Worm (Caenorhabditis elegans) whole organism, mixed stage, embryonic: ENCODE data around the gene K07F5.15.
A peak's percentile ranks its signal among the peaks of the same experiment; 100 is the strongest.
"Not testable (repeated sequence)": the region's sequence is repeated elsewhere in the genome, so short reads cannot be mapped to it uniquely, and the experiment has no call there.

Experiments used
- M03D4.4 ChIP-seq: sonication (generic microtip); optimal IDR thresholded peaks from 2 replicates; lab custom pipeline; 2017; ENCODE audit warnings: mild to moderate bottlenecking, missing genetic modification characterization, missing compliant biosample characterization
- blmp-1 ChIP-seq: fragments of 150-350 bp; optimal IDR thresholded peaks from 2 replicates; lab custom pipeline; 2014; ENCODE audit warnings: missing biosample characterization, missing genetic modification characterization
- ceh-39 ChIP-seq: fragments of 150-350 bp; optimal IDR thresholded peaks from 2 replicates; lab custom pipeline; 2014; ENCODE audit warnings: missing biosample characterization, missing genetic modification characterization
- ceh-43 ChIP-seq: fragments of 200-800 bp; sonication (Bioruptor generic); optimal IDR thresholded peaks from 2 replicates; lab custom pipeline; 2018; ENCODE audit warnings: mild to moderate bottlenecking, missing genetic modification characterization, moderate library complexity, missing compliant biosample characterization
- ceh-83 ChIP-seq: fragments of 200-800 bp; sonication (Bioruptor generic); optimal IDR thresholded peaks from 2 replicates; lab custom pipeline; 2018; ENCODE audit warnings: mild to moderate bottlenecking, missing genetic modification characterization, missing compliant biosample characterization
- ces-1 ChIP-seq: fragments of 150-350 bp; optimal IDR thresholded peaks from 2 replicates; lab custom pipeline; 2014; ENCODE audit warnings: missing biosample characterization, missing genetic modification reagents, missing genetic modification characterization
- drap-1 ChIP-seq: fragments of 200-800 bp; sonication (Bioruptor generic); optimal IDR thresholded peaks from 3 replicates; lab custom pipeline; 2018; ENCODE audit warnings: mild to moderate bottlenecking, missing genetic modification characterization, missing compliant biosample characterization
- elt-1 ChIP-seq: sonication (generic microtip); optimal IDR thresholded peaks from 2 replicates; lab custom pipeline; 2017; ENCODE audit warnings: missing genetic modification characterization, mild to moderate bottlenecking, missing compliant biosample characterization, antibody characterized with exemption, moderate library complexity, borderline replicate concordance; ENCODE audit not compliant: insufficient read depth
- elt-3 ChIP-seq: fragments of 150-350 bp; optimal IDR thresholded peaks from 2 replicates; lab custom pipeline; 2014; ENCODE audit warnings: missing biosample characterization, missing genetic modification characterization
- flh-1 ChIP-seq: fragments of 200-800 bp; sonication (Bioruptor generic); optimal IDR thresholded peaks from 2 replicates; lab custom pipeline; 2018; ENCODE audit warnings: mild to moderate bottlenecking, missing genetic modification characterization, moderate library complexity, missing compliant biosample characterization
- ham-2 ChIP-seq: fragments of 200-800 bp; sonication (Bioruptor generic); optimal IDR thresholded peaks from 2 replicates; lab custom pipeline; 2018; ENCODE audit warnings: mild to moderate bottlenecking, missing genetic modification characterization, missing compliant biosample characterization
- hlh-1 ChIP-seq: fragments of 150-350 bp; optimal IDR thresholded peaks from 2 replicates; lab custom pipeline; 2014; ENCODE audit warnings: missing biosample characterization, missing genetic modification reagents, missing genetic modification characterization
- lin-13 ChIP-seq: fragments of 150-350 bp; optimal IDR thresholded peaks from 2 replicates; lab custom pipeline; 2014; ENCODE audit warnings: missing biosample characterization, missing genetic modification characterization
- lin-32 ChIP-seq: fragments of 200-800 bp; sonication (Bioruptor generic); optimal IDR thresholded peaks from 2 replicates; lab custom pipeline; 2018; ENCODE audit warnings: mild to moderate bottlenecking, missing genetic modification characterization, missing compliant biosample characterization
- lsy-2 ChIP-seq: fragments of 150-350 bp; optimal IDR thresholded peaks from 2 replicates; lab custom pipeline; 2014; ENCODE audit warnings: missing biosample characterization, missing genetic modification characterization
- mab-5 ChIP-seq: fragments of 150-350 bp; optimal IDR thresholded peaks from 2 replicates; lab custom pipeline; 2014; ENCODE audit warnings: missing biosample characterization, missing genetic modification characterization
- mep-1 ChIP-seq: fragments of 150-350 bp; optimal IDR thresholded peaks from 2 replicates; lab custom pipeline; 2017; ENCODE audit warnings: missing biosample characterization, missing genetic modification reagents, missing genetic modification characterization, inconsistent platforms
- mls-2 ChIP-seq: sonication (generic microtip); optimal IDR thresholded peaks from 2 replicates; lab custom pipeline; 2016; ENCODE audit warnings: mild to moderate bottlenecking, missing genetic modification characterization, moderate library complexity, missing compliant biosample characterization
- nhr-12 ChIP-seq: fragments of 150-350 bp; optimal IDR thresholded peaks from 2 replicates; lab custom pipeline; 2014; ENCODE audit warnings: missing biosample characterization, missing genetic modification characterization
- nhr-237 ChIP-seq: fragments of 150-350 bp; optimal IDR thresholded peaks from 2 replicates; lab custom pipeline; 2014; ENCODE audit warnings: missing biosample characterization, missing genetic modification characterization
- nhr-28 ChIP-seq: fragments of 150-350 bp; optimal IDR thresholded peaks from 2 replicates; lab custom pipeline; 2014; ENCODE audit warnings: missing biosample characterization, missing genetic modification characterization
- pha-4 ChIP-seq: fragments of 150-350 bp; optimal IDR thresholded peaks from 2 replicates; lab custom pipeline; 2018; ENCODE audit warnings: missing biosample characterization, missing genetic modification reagents, missing genetic modification characterization
- sem-2 ChIP-seq: fragments of 200-800 bp; sonication (Bioruptor generic); optimal IDR thresholded peaks from 2 replicates; lab custom pipeline; 2018; ENCODE audit warnings: mild to moderate bottlenecking, missing genetic modification characterization, missing compliant biosample characterization
- snpc-4 ChIP-seq: fragments of 150-350 bp; optimal IDR thresholded peaks from 2 replicates; lab custom pipeline; 2014; ENCODE audit warnings: missing biosample characterization, missing genetic modification characterization
- unc-120 ChIP-seq: sonication (generic microtip); optimal IDR thresholded peaks from 2 replicates; lab custom pipeline; 2017; ENCODE audit warnings: missing genetic modification characterization, missing compliant biosample characterization; ENCODE audit not compliant: poor library complexity, severe bottlenecking
- unc-39 ChIP-seq: fragments of 150-350 bp; optimal IDR thresholded peaks from 2 replicates; lab custom pipeline; 2014; ENCODE audit warnings: missing biosample characterization, missing genetic modification characterization
- unc-62 ChIP-seq: fragments of 150-350 bp; optimal IDR thresholded peaks from 2 replicates; lab custom pipeline; 2014; ENCODE audit warnings: missing biosample characterization, missing genetic modification reagents, missing genetic modification characterization
- zip-8 ChIP-seq: fragments of 150-350 bp; optimal IDR thresholded peaks from 2 replicates; lab custom pipeline; 2014; ENCODE audit warnings: missing biosample characterization, missing genetic modification characterization
- ztf-11 ChIP-seq: fragments of 150-350 bp; optimal IDR thresholded peaks from 2 replicates; lab custom pipeline; 2014; ENCODE audit warnings: missing biosample characterization, missing genetic modification characterization

K07F5.15 gene

DNA sequence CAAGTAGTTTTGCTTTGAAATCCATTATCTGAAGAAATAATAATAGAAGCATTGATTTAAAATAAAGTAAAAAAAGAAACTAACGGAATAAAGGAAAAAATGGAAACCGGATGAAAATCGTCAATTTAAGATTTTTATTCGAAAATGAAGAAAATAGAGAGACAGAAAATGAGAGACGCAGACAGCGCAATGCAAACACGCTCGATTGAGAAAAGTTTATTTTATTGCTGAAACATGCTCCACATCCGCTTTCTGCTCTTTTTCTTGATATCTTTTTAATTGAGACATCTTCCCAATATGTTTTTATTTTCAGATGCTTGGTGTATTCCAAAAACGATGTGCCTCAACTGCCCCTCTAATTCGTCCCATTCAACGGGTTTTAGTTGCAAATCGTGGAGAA is 19.4 kb downstream of the K07F5.15 start, which contains the start of the genes prp-18 and mccc-1:
TSS of gene prp-18 (minus strand) at position 127 of the 400 bp plus-strand sequence.
TSS of gene mccc-1 (plus strand) at position 314 of the 400 bp plus-strand sequence.
- TF ChIP-seq sem-2 (GFP tag; lab: Kevin White, UChicago), result no peak
- no peak for TF ChIP-seq unc-62 (GFP tag; lab: Kevin White, UChicago)
- peak; percentile 46 for TF ChIP-seq mep-1
- TF ChIP-seq zip-8 (tag; lab: Kevin White, UChicago), result no peak
- no peak for TF ChIP-seq blmp-1
- no peak for TF ChIP-seq drap-1 (GFP tag; lab: Kevin White, UChicago)
- no peak for TF ChIP-seq unc-39 (tag; lab: Kevin White, UChicago)
- TF ChIP-seq ceh-39 (tag; lab: Kevin White, UChicago), result no peak
- peak; percentile 36 for TF ChIP-seq pha-4 (tag; lab: Kevin White, UChicago)
- TF ChIP-seq ces-1 (GFP tag; lab: Kevin White, UChicago), result peak; percentile 87
- no peak for TF ChIP-seq M03D4.4 (tag; lab: Kevin White, UChicago)
- TF ChIP-seq nhr-12 (tag; lab: Kevin White, UChicago), result no peak
- TF ChIP-seq ceh-83 (GFP tag; lab: Kevin White, UChicago), result no peak
- TF ChIP-seq nhr-28, result no peak
- no peak for TF ChIP-seq elt-3
- TF ChIP-seq hlh-1 (tag; lab: Kevin White, UChicago), result no peak
- TF ChIP-seq unc-120 (tag; lab: Kevin White, UChicago), result no peak
- no peak for TF ChIP-seq ceh-43 (GFP tag; lab: Kevin White, UChicago)
- no peak for TF ChIP-seq lsy-2 (tag; lab: Kevin White, UChicago)

DNA sequence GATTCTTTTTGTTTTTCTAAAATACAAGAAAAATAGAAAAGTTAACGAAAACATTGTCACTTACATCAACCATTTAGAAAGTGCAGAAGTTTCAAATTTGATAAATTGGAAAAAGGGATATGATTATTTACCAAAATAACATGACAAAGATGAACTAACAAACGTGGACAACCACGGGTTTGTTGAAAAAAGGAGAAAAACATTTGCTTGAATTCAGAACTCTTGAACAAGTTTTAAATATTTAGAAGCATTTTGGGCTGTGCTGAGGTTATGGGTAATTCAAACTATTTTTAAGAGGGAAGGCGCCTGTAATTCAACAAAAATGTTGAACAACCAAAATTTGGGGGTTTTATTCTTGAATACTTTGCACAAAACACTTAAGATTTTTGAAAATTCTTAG is 25.0 kb downstream of the K07F5.15 start, which contains the start of gene ttbk-3:
TSS of gene ttbk-3 (minus strand) at position 101 of the 400 bp plus-strand sequence.
- no peak for TF ChIP-seq lsy-2 (tag; lab: Kevin White, UChicago)
- no peak for TF ChIP-seq snpc-4
- TF ChIP-seq blmp-1, result no peak
- no peak for TF ChIP-seq mls-2 (tag; lab: Kevin White, UChicago)
- TF ChIP-seq nhr-28, result no peak
- no peak for TF ChIP-seq M03D4.4 (tag; lab: Kevin White, UChicago)
- TF ChIP-seq mab-5 (tag; lab: Kevin White, UChicago), result no peak

DNA sequence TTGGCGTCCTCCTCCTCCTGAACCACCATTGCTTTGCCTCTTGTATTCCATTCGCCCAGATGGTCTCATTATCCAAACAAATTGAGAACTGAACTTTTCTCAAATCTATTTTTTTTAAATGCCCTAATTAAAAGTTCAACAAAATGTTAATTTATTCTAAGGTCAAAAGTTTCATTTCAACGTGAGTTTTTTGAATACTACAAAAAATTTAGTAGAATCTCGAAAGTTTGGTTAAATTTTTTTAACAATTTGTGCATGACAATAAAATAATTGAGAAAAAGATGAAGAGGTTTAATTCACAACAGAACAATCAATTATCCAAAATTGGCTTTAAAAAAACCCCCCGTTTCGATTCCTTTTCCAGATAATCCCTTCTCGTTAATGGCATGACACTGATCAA is 27.1 kb downstream of the K07F5.15 start, which contains the start of gene F32B6.4:
TSS of gene F32B6.4 (minus strand) at position 101 of the 400 bp plus-strand sequence.
- TF ChIP-seq nhr-237 (tag; lab: Kevin White, UChicago), result no peak
- no peak for TF ChIP-seq flh-1

DNA sequence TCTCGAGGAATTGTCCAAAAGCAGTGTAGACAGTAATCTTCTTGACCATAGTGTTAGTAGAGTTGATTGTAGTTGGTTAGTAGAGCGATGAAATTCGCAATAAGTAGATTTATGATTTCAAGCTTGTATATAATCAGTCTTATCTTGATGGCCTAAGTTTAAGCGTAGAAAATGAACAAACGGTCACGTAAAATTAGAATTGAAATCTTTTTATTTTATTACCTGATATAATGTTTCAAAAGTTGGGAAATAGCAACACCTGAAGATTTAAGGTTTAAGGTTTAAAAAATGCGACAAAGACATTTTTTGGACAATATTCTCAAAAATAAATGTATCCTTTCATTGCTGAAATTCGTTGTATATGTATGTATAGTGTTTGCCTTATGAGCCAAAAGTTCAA is 28.8 kb downstream of the K07F5.15 start, which contains the start of gene sss-1:
TSS of gene sss-1 (minus strand) at position 101 of the 400 bp plus-strand sequence.
- TF ChIP-seq unc-62 (GFP tag; lab: Kevin White, UChicago); nhr-28; lin-32: not testable (repeated sequence)

DNA sequence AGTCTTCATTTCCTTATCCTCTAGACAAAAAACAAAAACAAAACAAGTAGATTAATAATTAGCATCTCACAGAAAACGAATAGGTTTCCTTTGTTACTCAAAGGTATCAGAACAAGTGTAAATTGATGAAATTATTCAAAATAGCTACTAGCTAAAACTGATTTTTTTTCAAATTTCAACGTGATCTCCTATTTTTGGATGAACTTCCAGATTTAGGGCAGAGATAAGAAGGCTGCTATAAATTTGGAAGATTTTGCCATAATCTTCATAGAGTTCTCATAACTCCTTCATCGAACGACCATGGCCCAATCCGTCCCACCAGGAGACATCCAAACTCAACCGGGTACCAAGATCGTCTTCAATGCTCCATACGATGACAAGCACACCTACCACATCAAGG is 29.5 kb downstream of the K07F5.15 start, which contains the start of gene msp-77:
TSS of gene msp-77 (plus strand) at position 301 of the 400 bp plus-strand sequence.
- TF ChIP-seq snpc-4; lin-13 (tag; lab: Kevin White, UChicago); hlh-1 (tag; lab: Kevin White, UChicago): not testable (repeated sequence)

DNA sequence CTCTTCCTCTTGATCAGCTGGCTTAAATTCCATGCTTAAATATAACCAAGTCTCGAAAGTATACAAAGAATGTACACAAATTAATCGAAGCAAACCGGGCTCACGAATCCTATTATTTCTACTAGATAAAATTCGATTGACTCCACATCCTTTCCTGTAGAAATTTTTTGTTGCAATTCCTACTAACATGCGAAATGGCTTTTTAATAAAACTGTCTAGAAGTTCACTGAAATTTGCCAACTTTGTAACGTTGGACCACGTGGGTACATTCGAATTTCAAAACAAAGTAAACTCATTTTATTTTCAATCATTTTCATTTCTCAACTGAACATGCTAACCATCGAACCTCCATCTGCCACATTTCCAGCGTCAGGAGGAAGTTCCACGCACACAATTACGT is 30.2 kb downstream of the K07F5.15 start, which contains the start of gene ssp-32:
TSS of gene ssp-32 (plus strand) at position 301 of the 400 bp plus-strand sequence.
- no peak for TF ChIP-seq hlh-1 (tag; lab: Kevin White, UChicago)
- no peak for TF ChIP-seq ham-2 (GFP tag; lab: Kevin White, UChicago)
- TF ChIP-seq zip-8 (tag; lab: Kevin White, UChicago), result no peak
- TF ChIP-seq unc-62 (GFP tag; lab: Kevin White, UChicago), result no peak
- no peak for TF ChIP-seq ceh-83 (GFP tag; lab: Kevin White, UChicago)

DNA sequence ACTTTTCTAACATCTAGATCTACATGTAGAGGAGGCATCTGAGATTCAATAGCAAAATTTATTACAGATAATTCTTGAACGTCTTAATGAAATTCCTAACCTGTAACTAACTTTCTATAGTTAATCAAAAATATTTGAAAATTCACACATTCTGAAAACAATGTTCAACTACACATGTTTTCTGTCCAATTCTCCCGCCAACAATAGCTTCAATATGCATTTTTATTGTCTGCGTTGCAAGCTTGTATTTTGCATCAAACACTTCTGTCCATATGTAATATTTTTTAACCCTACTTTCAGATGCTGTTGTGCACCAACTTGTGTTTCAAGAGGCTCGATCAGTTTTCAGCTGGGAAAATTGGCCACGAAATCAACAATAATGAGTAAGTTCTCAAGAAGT is 33.8 kb downstream of the K07F5.15 start, which contains the start of gene tbc-3:
TSS of gene tbc-3 (plus strand) at position 301 of the 400 bp plus-strand sequence.
- no peak for TF ChIP-seq lin-13 (tag; lab: Kevin White, UChicago)
- TF ChIP-seq mab-5 (tag; lab: Kevin White, UChicago), result no peak
- no peak for TF ChIP-seq snpc-4
- TF ChIP-seq nhr-28, result no peak
- no peak for TF ChIP-seq ham-2 (GFP tag; lab: Kevin White, UChicago)
- TF ChIP-seq unc-62 (GFP tag; lab: Kevin White, UChicago), result no peak
- no peak for TF ChIP-seq ceh-83 (GFP tag; lab: Kevin White, UChicago)
- no peak for TF ChIP-seq sem-2 (GFP tag; lab: Kevin White, UChicago)
- no peak for TF ChIP-seq elt-3
- TF ChIP-seq M03D4.4 (tag; lab: Kevin White, UChicago), result no peak
- TF ChIP-seq pha-4 (tag; lab: Kevin White, UChicago), result no peak
- TF ChIP-seq unc-39 (tag; lab: Kevin White, UChicago), result no peak
- no peak for TF ChIP-seq elt-1 (tag; lab: Kevin White, UChicago)
- no peak for TF ChIP-seq ztf-11
- no peak for TF ChIP-seq mls-2 (tag; lab: Kevin White, UChicago)
- no peak for TF ChIP-seq ces-1 (GFP tag; lab: Kevin White, UChicago)
